Fruit fly (Drosophila melanogaster) whole organism, adult: Measurements from ENCODE around the gene Dred.

ENCODE experiments used
- CG7045 ChIP-seq: fragments of 200-800 bp; sonication (Bioruptor generic); optimal IDR thresholded peaks from 2 replicates; lab custom pipeline; 2017; ENCODE audit warnings: missing biosample characterization, mild to moderate bottlenecking, missing genetic modification characterization
- cic ChIP-seq: fragments of 200-800 bp; sonication (Bioruptor generic); optimal IDR thresholded peaks from 2 replicates; lab custom pipeline; 2017; ENCODE audit warnings: missing biosample characterization, mild to moderate bottlenecking, missing genetic modification characterization, moderate library complexity

DNA sequence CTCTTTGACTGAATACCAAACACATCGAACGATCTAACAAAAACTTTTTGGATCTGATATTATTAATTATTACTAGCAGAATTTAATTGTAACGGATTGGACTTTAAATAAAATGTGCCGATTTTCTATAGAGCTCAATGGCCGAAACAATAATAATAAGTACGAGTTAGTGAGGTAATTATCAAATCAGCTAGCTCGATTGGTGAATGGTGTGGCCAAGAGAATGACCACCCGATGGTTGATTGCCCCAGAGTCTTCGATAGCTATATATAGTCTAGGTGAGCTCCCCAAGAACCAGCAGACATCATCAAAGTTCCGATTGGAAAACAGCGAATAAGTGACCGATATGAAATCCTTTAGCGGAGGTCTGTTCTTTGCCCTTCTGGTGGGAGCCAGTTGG lies 24.7 kb downstream of the Dred start, which contains the start of gene Cpr76Bb:
- TF ChIP-seq cic (GFP tag; lab: Kevin White, UChicago) (no peak), CG7045 (no peak)
